Worm (Caenorhabditis elegans): ENCODE data around the gene sre-11.

ce11 chrV:7696842-7697241 lies 13.1 kb upstream of the sre-11 start, which contains the start of gene ZK105.3:
- TF ChIP-seq fkh-10 (GFP tag; optimal IDR thresholded peaks at IDR 0.05) (no peak), snpc-4 (tag; optimal IDR thresholded peaks at IDR 0.05) (no peak)

Data from whole organism, L3 larva.